Worm (Caenorhabditis elegans) whole organism, young adult: Measurements from ENCODE around the gene F42G4.5.

Source experiments
- ama-1 ChIP-seq, 3 experiments: fragments of 150-350 bp in 1 of 3; sonication (generic microtip) in 2 of 3; optimal IDR thresholded peaks; 2 replicates each; lab custom pipeline; 2014 to 2018; ENCODE audit warnings: missing biosample characterization in 2 of 3, missing genetic modification characterization in 2 of 3, missing genetic modification reagents in 2 of 3
- egl-44 ChIP-seq: fragments of 200-800 bp; sonication (Bioruptor generic); IDR thresholded peaks from 2 replicates; pipeline ENCODE4 v1.3.6; 2022; ENCODE audit warnings: missing genetic modification reagents, missing genetic modification characterization, missing compliant biosample characterization
- nfya-2 ChIP-seq: fragments of 200-800 bp; sonication (Bioruptor generic); IDR thresholded peaks from 2 replicates; pipeline ENCODE4 v1.3.6; 2022; ENCODE audit warnings: missing genetic modification reagents, missing genetic modification characterization, missing compliant biosample characterization
- nhr-90 ChIP-seq: sonication (generic microtip); optimal IDR thresholded peaks from 2 replicates; lab custom pipeline; 2016; ENCODE audit warnings: missing genotype, mild to moderate bottlenecking, missing genetic modification characterization, missing compliant biosample characterization
- rcor-1 ChIP-seq: fragments of 200-800 bp; sonication (Bioruptor generic); IDR thresholded peaks from 2 replicates; pipeline ENCODE4 v1.3.6; 2022; ENCODE audit warnings: missing genetic modification reagents, missing genetic modification characterization, missing compliant biosample characterization
- sea-2 ChIP-seq: fragments of 200-800 bp; sonication (Bioruptor generic); IDR thresholded peaks from 2 replicates; pipeline ENCODE4 v1.3.6; 2022; ENCODE audit warnings: missing genetic modification characterization, missing compliant biosample characterization
- tlf-1 ChIP-seq: fragments of 200-800 bp; sonication (Bioruptor generic); optimal IDR thresholded peaks from 2 replicates; lab custom pipeline; 2018; ENCODE audit warnings: mild to moderate bottlenecking, missing genetic modification characterization, missing compliant biosample characterization

DNA sequence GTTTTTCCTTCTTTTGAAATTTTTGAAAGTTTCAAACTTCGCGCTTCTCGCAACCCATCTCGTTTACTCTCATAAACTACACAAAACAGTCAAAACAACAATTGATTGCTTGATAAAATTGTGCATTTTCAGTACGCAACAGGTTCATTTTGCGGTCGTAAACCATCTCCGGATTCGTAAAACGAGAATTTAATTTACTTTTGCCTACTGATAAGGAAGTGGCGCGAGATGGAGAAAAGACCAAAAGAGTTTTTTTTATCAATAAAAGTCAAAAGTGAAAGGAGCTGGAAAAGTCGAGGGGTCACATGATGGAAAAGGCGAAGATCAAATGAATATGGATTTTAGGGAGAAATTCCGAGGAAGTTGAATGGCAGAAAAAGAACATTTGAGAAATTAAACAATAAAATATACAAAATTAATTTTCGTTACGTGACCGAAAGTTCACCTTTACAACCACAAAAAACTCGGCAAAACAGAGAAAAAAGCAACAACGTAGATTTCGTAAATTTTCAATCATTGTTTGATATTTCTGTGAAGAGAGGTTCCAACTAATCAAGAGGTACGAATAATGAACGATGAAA, 5.7 kb downstream of the F42G4.5 start, which contains the start of gene F42G4.6:
- TF ChIP-seq sea-2, result no peak
- TF ChIP-seq rcor-1 (GFP tag; lab: Robert Waterston, UW), result no peak
- no peak for TF ChIP-seq tlf-1
- no peak for TF ChIP-seq egl-44
- no peak for TF ChIP-seq ama-1 (optimal IDR thresholded peaks at IDR 0.05; lab: Kevin White, UChicago)
- TF ChIP-seq ama-1 (GFP tag; optimal IDR thresholded peaks at IDR 0.05; lab: Kevin White, UChicago), result no peak
- no peak for TF ChIP-seq nhr-90 (tag; lab: Kevin White, UChicago)
- no peak for TF ChIP-seq nfya-2 (GFP tag; lab: Robert Waterston, UW)
